Fruit fly (Drosophila melanogaster): Measurements from ENCODE around the gene CG14861.

DNA sequence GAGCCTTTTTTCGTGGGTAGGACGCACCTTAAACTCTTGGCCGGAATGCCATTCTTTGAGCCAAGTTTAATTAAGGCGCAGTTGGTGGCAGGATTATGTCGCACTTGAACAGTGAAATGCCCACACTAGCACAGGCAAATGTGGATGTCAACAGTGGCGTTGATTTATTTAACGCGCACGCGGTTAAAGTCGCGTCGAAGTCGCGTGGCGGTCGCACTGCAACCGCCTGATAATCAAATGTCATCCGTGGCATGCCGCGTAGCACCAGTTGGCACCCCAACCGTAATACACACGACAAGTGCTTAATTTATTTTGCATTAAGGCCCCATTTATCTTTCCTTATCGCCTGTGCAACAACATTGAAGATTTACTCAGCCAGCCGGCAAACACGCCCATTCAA lies 9.6 kb downstream of the CG14861 start:
- no peak for TF ChIP-seq CG8478 (optimal IDR thresholded peaks at IDR 0.05)
- no peak for TF ChIP-seq CTCF (optimal IDR thresholded peaks at IDR 0.05)

Data from S2 (cell line).